Fruit fly (Drosophila melanogaster) whole organism, prepupa: Measurements from ENCODE around the gene Srrm1.
A peak's percentile ranks its signal among the peaks of the same experiment; 100 is the strongest.

Experiments
- Blimp-1 ChIP-seq: fragments of 200-800 bp; sonication (Bioruptor generic); optimal IDR thresholded peaks from 3 replicates; lab custom pipeline; 2017; ENCODE audit warnings: missing biosample characterization, missing genetic modification characterization, mild to moderate bottlenecking, moderate library complexity, missing genetic modification reagents
- CG10631 ChIP-seq: fragments of 200-800 bp; sonication (Bioruptor generic); optimal IDR thresholded peaks from 2 replicates; lab custom pipeline; 2016; ENCODE audit warnings: missing biosample characterization, missing genetic modification characterization
- CG10669 ChIP-seq: fragments of 200-800 bp; sonication (Bioruptor generic); optimal IDR thresholded peaks from 3 replicates; lab custom pipeline; 2018; ENCODE audit warnings: missing biosample characterization, mild to moderate bottlenecking, missing genetic modification characterization, moderate library complexity
- CG11294 ChIP-seq: fragments of 200-800 bp; sonication (Bioruptor generic); IDR thresholded peaks from 2 replicates; pipeline ENCODE4 v1.3.6; 2022; ENCODE audit warnings: missing biosample characterization, missing genetic modification characterization
- CG11762 ChIP-seq: fragments of 200-800 bp; sonication (Bioruptor generic); optimal IDR thresholded peaks from 3 replicates; lab custom pipeline; 2016; ENCODE audit warnings: missing biosample characterization, missing genetic modification characterization; ENCODE audit not compliant: insufficient read depth
- CG11902 ChIP-seq: fragments of 200-800 bp; sonication (Bioruptor generic); optimal IDR thresholded peaks from 3 replicates; lab custom pipeline; 2016; ENCODE audit warnings: missing biosample characterization, missing genetic modification characterization
- CG15336 ChIP-seq: fragments of 200-800 bp; sonication (Bioruptor generic); IDR thresholded peaks from 2 replicates; pipeline ENCODE4 v1.3.6; 2022; ENCODE audit warnings: missing biosample characterization, missing genetic modification characterization
- CG1621 ChIP-seq: fragments of 200-800 bp; sonication (Bioruptor generic); optimal IDR thresholded peaks from 3 replicates; lab custom pipeline; 2018; ENCODE audit warnings: missing biosample characterization, mild to moderate bottlenecking, missing genetic modification characterization
- CG31627 ChIP-seq: fragments of 200-800 bp; sonication (Bioruptor generic); optimal IDR thresholded peaks from 3 replicates; lab custom pipeline; 2016; ENCODE audit warnings: missing biosample characterization, missing genetic modification characterization
- CG34406 ChIP-seq: fragments of 200-800 bp; sonication (Bioruptor generic); optimal IDR thresholded peaks from 3 replicates; lab custom pipeline; 2016; ENCODE audit warnings: missing biosample characterization, missing genetic modification characterization
- CG3919 ChIP-seq: fragments of 200-800 bp; sonication (Bioruptor generic); optimal IDR thresholded peaks from 3 replicates; lab custom pipeline; 2016; ENCODE audit warnings: missing biosample characterization, missing genetic modification characterization
- CG4318 ChIP-seq: fragments of 200-800 bp; sonication (Bioruptor generic); optimal IDR thresholded peaks from 3 replicates; lab custom pipeline; 2017; ENCODE audit warnings: missing biosample characterization, mild to moderate bottlenecking, missing genetic modification characterization
- CG6163 ChIP-seq: fragments of 200-800 bp; sonication (Bioruptor generic); IDR thresholded peaks from 3 replicates; pipeline ENCODE4 v1.3.6; 2022; ENCODE audit warnings: missing biosample characterization, missing genetic modification characterization
- CG6808 ChIP-seq: fragments of 200-800 bp; sonication (Bioruptor generic); optimal IDR thresholded peaks from 3 replicates; lab custom pipeline; 2017; ENCODE audit warnings: missing biosample characterization, missing genetic modification characterization, mild to moderate bottlenecking, moderate library complexity, missing genetic modification reagents
- CG6854 ChIP-seq: fragments of 200-800 bp; sonication (Bioruptor generic); optimal IDR thresholded peaks from 2 replicates; lab custom pipeline; 2017; ENCODE audit warnings: missing biosample characterization, mild to moderate bottlenecking, missing genetic modification characterization
- CG7368 ChIP-seq: fragments of 200-800 bp; sonication (Bioruptor generic); optimal IDR thresholded peaks from 3 replicates; lab custom pipeline; 2016; ENCODE audit warnings: missing biosample characterization, missing genetic modification characterization
- CG8319 ChIP-seq: fragments of 200-800 bp; sonication (Bioruptor generic); optimal IDR thresholded peaks from 3 replicates; lab custom pipeline; 2016; ENCODE audit warnings: missing biosample characterization, missing genetic modification characterization
- CG9139 ChIP-seq: fragments of 200-800 bp; sonication (Bioruptor generic); optimal IDR thresholded peaks from 3 replicates; lab custom pipeline; 2017; ENCODE audit warnings: missing biosample characterization, mild to moderate bottlenecking, missing genetic modification characterization
- Eip75B ChIP-seq: fragments of 200-800 bp; sonication (Bioruptor generic); optimal IDR thresholded peaks from 3 replicates; lab custom pipeline; 2016; ENCODE audit warnings: missing biosample characterization, missing genetic modification characterization
- Eip78C ChIP-seq: fragments of 200-800 bp; sonication (Bioruptor generic); peaks from one replicate; lab custom pipeline; 2016; ENCODE audit warnings: missing biosample characterization, missing genetic modification characterization
- Eip93F ChIP-seq: fragments of 200-800 bp; sonication (Bioruptor generic); optimal IDR thresholded peaks from 2 replicates; lab custom pipeline; 2016; ENCODE audit warnings: missing biosample characterization, mild to moderate bottlenecking, missing genetic modification characterization
- Ets21C ChIP-seq: fragments of 200-800 bp; sonication (Bioruptor generic); optimal IDR thresholded peaks from 3 replicates; lab custom pipeline; 2016; ENCODE audit warnings: missing biosample characterization, missing genetic modification characterization
- Ets96B ChIP-seq: fragments of 200-800 bp; optimal IDR thresholded peaks from 2 replicates; lab custom pipeline; 2019; ENCODE audit warnings: missing biosample characterization, mild to moderate bottlenecking, missing genetic modification characterization, moderate library complexity
- Gug ChIP-seq: fragments of 200-800 bp; sonication (Bioruptor generic); IDR thresholded peaks from 2 replicates; pipeline ENCODE4 v1.3.6; 2022; ENCODE audit warnings: missing biosample characterization, missing genetic modification characterization
- Hr4 ChIP-seq: fragments of 200-800 bp; sonication (Bioruptor generic); optimal IDR thresholded peaks from 3 replicates; lab custom pipeline; 2016; ENCODE audit warnings: missing biosample characterization, missing genetic modification characterization
- Lpt ChIP-seq: fragments of 200-800 bp; sonication (Bioruptor generic); optimal IDR thresholded peaks from 3 replicates; lab custom pipeline; 2016; ENCODE audit warnings: missing biosample characterization, missing genetic modification characterization
- Met ChIP-seq: fragments of 200-800 bp; sonication (Bioruptor generic); optimal IDR thresholded peaks from 3 replicates; lab custom pipeline; 2016; ENCODE audit warnings: missing biosample characterization, missing genetic modification characterization
- OdsH ChIP-seq: fragments of 200-800 bp; sonication (Bioruptor generic); optimal IDR thresholded peaks from 3 replicates; lab custom pipeline; 2016; ENCODE audit warnings: missing biosample characterization, missing genetic modification characterization
- Sox14 ChIP-seq: fragments of 200-800 bp; sonication (Bioruptor generic); optimal IDR thresholded peaks from 3 replicates; lab custom pipeline; 2016; ENCODE audit warnings: missing biosample characterization, missing genetic modification characterization
- Sox15 ChIP-seq: fragments of 200-800 bp; sonication (Bioruptor generic); optimal IDR thresholded peaks from 3 replicates; lab custom pipeline; 2016; ENCODE audit warnings: missing biosample characterization, missing genetic modification characterization
- cyc ChIP-seq: fragments of 200-800 bp; sonication (Bioruptor generic); optimal IDR thresholded peaks from 3 replicates; lab custom pipeline; 2016; ENCODE audit warnings: missing biosample characterization, missing genetic modification characterization
- dac ChIP-seq: fragments of 200-800 bp; sonication (Bioruptor generic); optimal IDR thresholded peaks from 2 replicates; lab custom pipeline; 2017; ENCODE audit warnings: missing biosample characterization, mild to moderate bottlenecking, missing genetic modification characterization
- dsx ChIP-seq: fragments of 200-800 bp; optimal IDR thresholded peaks from 3 replicates; lab custom pipeline; 2019; ENCODE audit warnings: missing biosample characterization, mild to moderate bottlenecking, missing genetic modification characterization, moderate library complexity; ENCODE audit not compliant: poor library complexity, severe bottlenecking
- esn ChIP-seq: fragments of 200-800 bp; sonication (Bioruptor generic); optimal IDR thresholded peaks from 2 replicates; lab custom pipeline; 2016; ENCODE audit warnings: missing biosample characterization, mild to moderate bottlenecking, missing genetic modification characterization, moderate library complexity
- fd59A ChIP-seq: fragments of 200-800 bp; sonication (Bioruptor generic); optimal IDR thresholded peaks from 2 replicates; lab custom pipeline; 2017; ENCODE audit warnings: missing biosample characterization, mild to moderate bottlenecking, missing genetic modification characterization, missing genetic modification reagents
- fkh ChIP-seq: fragments of 200-800 bp; sonication (Bioruptor generic); optimal IDR thresholded peaks from 3 replicates; lab custom pipeline; 2017; ENCODE audit warnings: missing biosample characterization, mild to moderate bottlenecking, missing genetic modification characterization, moderate library complexity
- lz ChIP-seq: fragments of 200-800 bp; sonication (Bioruptor generic); optimal IDR thresholded peaks from 3 replicates; lab custom pipeline; 2016; ENCODE audit warnings: missing biosample characterization, missing genetic modification characterization
- spab ChIP-seq: fragments of 200-800 bp; sonication (Bioruptor generic); optimal IDR thresholded peaks from 2 replicates; lab custom pipeline; 2017; ENCODE audit warnings: missing biosample characterization, mild to moderate bottlenecking, missing genetic modification characterization, missing genetic modification reagents
- svp ChIP-seq: fragments of 200-800 bp; sonication (Bioruptor generic); peaks from one replicate; lab custom pipeline; 2016; ENCODE audit warnings: missing biosample characterization, missing genetic modification characterization
- vri ChIP-seq: fragments of 200-800 bp; sonication (Bioruptor generic); optimal IDR thresholded peaks from 3 replicates; lab custom pipeline; 2016; ENCODE audit warnings: missing biosample characterization, mild to moderate bottlenecking, missing genetic modification characterization

The Srrm1 gene

dm6 chr3L:13006490-13006889, 30.1 kb upstream of the Srrm1 start, which contains the start of gene CG11263 (continued):
- TF ChIP-seq CG34406 (GFP tag; lab: Kevin White, UChicago) = peak; percentile 21
- TF ChIP-seq CG1621 (tag; lab: Kevin White, UChicago) = no peak
- TF ChIP-seq Gug = no peak
- TF ChIP-seq Lpt (GFP tag; lab: Kevin White, UChicago) = peak; percentile 12
- no peak for TF ChIP-seq CG11902 (GFP tag; lab: Kevin White, UChicago)
- no peak for TF ChIP-seq svp (GFP tag; lab: Kevin White, UChicago)
- TF ChIP-seq Eip93F (GFP tag; lab: Kevin White, UChicago) = no peak
- TF ChIP-seq CG10631 (GFP tag; lab: Kevin White, UChicago) = peak; percentile 32
- TF ChIP-seq fd59A (GFP tag; lab: Kevin White, UChicago) = no peak
- TF ChIP-seq CG7368 (GFP tag; lab: Kevin White, UChicago) = no peak
- TF ChIP-seq CG8319 (GFP tag; lab: Kevin White, UChicago) = no peak
- TF ChIP-seq Eip75B (GFP tag; lab: Kevin White, UChicago) = no peak
- TF ChIP-seq CG6808 (GFP tag; lab: Kevin White, UChicago) = no peak
- TF ChIP-seq CG6854 (GFP tag; lab: Kevin White, UChicago) = no peak
- TF ChIP-seq CG11294 (GFP tag; lab: Robert Waterston, UW) = no peak
- no peak for TF ChIP-seq dsx (GFP tag; lab: Kevin White, UChicago)
- TF ChIP-seq CG15336 (GFP tag; lab: Robert Waterston, UW) = no peak
- TF ChIP-seq CG10669 = no peak
- peak; percentile 40 for TF ChIP-seq CG31627 (GFP tag; lab: Kevin White, UChicago)
- TF ChIP-seq Ets96B (tag; lab: Kevin White, UChicago) = no peak
- TF ChIP-seq CG11762 (GFP tag; lab: Kevin White, UChicago) = no peak

- peak; percentile 7 for TF ChIP-seq OdsH (GFP tag; lab: Kevin White, UChicago)
- no peak for TF ChIP-seq CG11762 (GFP tag; lab: Kevin White, UChicago)
- peak; percentile 8 for TF ChIP-seq Eip78C (GFP tag; lab: Kevin White, UChicago)
- TF ChIP-seq, all 60 proteins: peak for 2
These were observed 28.6 kb upstream of the Srrm1 start for dm6 chr3L:13007946-13008462.

DNA sequence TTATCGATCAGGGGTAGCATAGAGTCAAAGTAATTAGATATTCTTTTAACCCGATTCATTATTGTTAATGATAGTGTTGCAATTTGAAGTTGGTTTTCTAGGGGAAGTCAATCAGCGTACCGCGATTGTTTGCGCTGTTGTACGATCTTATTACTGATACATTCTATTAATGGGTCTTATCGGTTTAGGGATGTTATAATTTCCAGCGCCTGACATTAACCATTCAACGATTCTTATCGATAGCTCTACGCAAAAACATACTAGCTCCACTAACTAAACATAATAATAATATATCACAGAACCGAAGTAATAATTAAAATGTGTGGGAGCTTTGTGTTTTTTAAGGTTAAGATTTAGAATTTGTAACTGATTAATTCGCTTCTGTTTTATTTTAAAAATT, 25.1 kb upstream of the Srrm1 start, which contains the start of gene Cul6:
Gene Cul6, minus strand, starts transcription at position 175 of the 400 bp plus-strand sequence.
- TF ChIP-seq cyc (GFP tag; lab: Kevin White, UChicago) (peak; percentile 5), esn (GFP tag; lab: Kevin White, UChicago) (peak; percentile 13), Met (GFP tag; lab: Kevin White, UChicago) (no peak), Eip78C (GFP tag; lab: Kevin White, UChicago) (peak; percentile 61), CG1621 (tag; lab: Kevin White, UChicago) (no peak)

dm6 chr3L:13014693-13015092, 21.9 kb upstream of the Srrm1 start:
- TF ChIP-seq svp (GFP tag; lab: Kevin White, UChicago) (peak; percentile 67), dac (GFP tag; lab: Kevin White, UChicago) (no peak), spab (no peak), CG8319 (GFP tag; lab: Kevin White, UChicago) (no peak), CG11902 (GFP tag; lab: Kevin White, UChicago) (no peak)

dm6 chr3L:13015195-13015822, 21.3 kb upstream of the Srrm1 start, which contains the start of gene MICAL-like:
Gene MICAL-like, minus strand, starts transcription at chr3L:13015332.
- TF ChIP-seq spab (no peak), fkh (GFP tag; lab: Kevin White, UChicago) (peak; percentile 70), CG9139 (GFP tag; lab: Kevin White, UChicago) (no peak), lz (GFP tag; lab: Kevin White, UChicago) (peak; percentile 24), Hr4 (GFP tag; lab: Kevin White, UChicago) (no peak), Ets96B (tag; lab: Kevin White, UChicago) (peak; percentile 19), Eip78C (GFP tag; lab: Kevin White, UChicago) (peak; percentile 52), svp (GFP tag; lab: Kevin White, UChicago) (peak; percentile 44), OdsH (GFP tag; lab: Kevin White, UChicago) (peak; percentile 28), Sox14 (peak; percentile 28), CG4318 (GFP tag; lab: Kevin White, UChicago) (no peak), CG3919 (GFP tag; lab: Kevin White, UChicago) (peak; percentile 38), Eip93F (GFP tag; lab: Kevin White, UChicago) (no peak), Blimp-1 (GFP tag; lab: Kevin White, UChicago) (no peak), vri (GFP tag; lab: Kevin White, UChicago) (no peak), CG6163 (GFP tag; lab: Robert Waterston, UW) (peak; percentile 46; the same call in 2 of the 3 replicates), Ets21C (GFP tag; lab: Kevin White, UChicago) (peak; percentile 33), CG31627 (GFP tag; lab: Kevin White, UChicago) (peak; percentile 56), esn (GFP tag; lab: Kevin White, UChicago) (peak; percentile 6), CG10669 (no peak), Sox15 (GFP tag; lab: Kevin White, UChicago) (no peak)
